Fruit fly (Drosophila melanogaster): Measurements from ENCODE around the gene CG31689.

Gene CG31689

dm6 chr2L:2749144-2749766 is 23.8 kb downstream of the CG31689 start (continued):
- TF ChIP-seq CG2712 (tag; optimal IDR thresholded peaks at IDR 0.05) (no peak), CG14667 (GFP tag; IDR thresholded peaks at IDR 0.05) (no peak), CG1529 (GFP tag; optimal IDR thresholded peaks at IDR 0.05) (peak; percentile 42), dan (GFP tag; IDR thresholded peaks at IDR 0.05) (no peak), emc (GFP tag; optimal IDR thresholded peaks at IDR 0.05) (no peak), CG11696 (GFP tag; IDR thresholded peaks at IDR 0.05) (no peak), CG34376 (GFP tag; optimal IDR thresholded peaks at IDR 0.05) (peak; percentile 7), sna (GFP tag; IDR thresholded peaks at IDR 0.05; ENCODE audit: partially characterized antibody) (no peak), aop (GFP tag; IDR thresholded peaks at IDR 0.05) (no peak), D19B (GFP tag; optimal IDR thresholded peaks at IDR 0.05) (no peak), otp (GFP tag; IDR thresholded peaks at IDR 0.05) (no peak), CG5953 (GFP tag; IDR thresholded peaks at IDR 0.05) (no peak), Mes4 (GFP tag; optimal IDR thresholded peaks at IDR 0.05) (peak; percentile 13), row (GFP tag; IDR thresholded peaks at IDR 0.05) (no peak), sug (tag; optimal IDR thresholded peaks at IDR 0.05) (no peak), Dfd (GFP tag; optimal IDR thresholded peaks at IDR 0.05) (no peak), pros (GFP tag; optimal IDR thresholded peaks at IDR 0.05) (no peak), Vsx1 (GFP tag; optimal IDR thresholded peaks at IDR 0.05) (no peak), mirr (GFP tag; optimal IDR thresholded peaks at IDR 0.05) (no peak), disco-r (GFP tag; optimal IDR thresholded peaks at IDR 0.05) (no peak), CG31365 (tag; optimal IDR thresholded peaks at IDR 0.05) (peak; percentile 15), Med (GFP tag) (peak; percentile 61), CG11456 (GFP tag; IDR thresholded peaks at IDR 0.05) (no peak), CG10959 (GFP tag; IDR thresholded peaks at IDR 0.05) (no peak), sd (tag; optimal IDR thresholded peaks at IDR 0.05) (no peak), CG8281 (tag; optimal IDR thresholded peaks at IDR 0.05) (peak; percentile 86), CG9876 (GFP tag; optimal IDR thresholded peaks at IDR 0.05) (no peak), BtbVII (GFP tag; optimal IDR thresholded peaks at IDR 0.05) (no peak), CG2120 (GFP tag; optimal IDR thresholded peaks at IDR 0.05) (peak; percentile 53), sisA (GFP tag; IDR thresholded peaks at IDR 0.05) (no peak), chinmo (GFP tag; IDR thresholded peaks at IDR 0.05; ENCODE audit: partially characterized antibody) (no peak), pita (GFP tag; optimal IDR thresholded peaks at IDR 0.05) (no peak), CG31224 (GFP tag; IDR thresholded peaks at IDR 0.05) (no peak), NfI (GFP tag; optimal IDR thresholded peaks at IDR 0.05) (peak; percentile 29), trem (tag; optimal IDR thresholded peaks at IDR 0.05) (no peak), hkb (optimal IDR thresholded peaks at IDR 0.05) (no peak), hkb (GFP tag; IDR thresholded peaks at IDR 0.05) (no peak), vfl (GFP tag; optimal IDR thresholded peaks at IDR 0.05) (no peak), CG8290 (GFP tag; optimal IDR thresholded peaks at IDR 0.05) (no peak), CG8290 (tag; optimal IDR thresholded peaks at IDR 0.05) (peak in 1 of 2 experiments; percentile 68), sens (GFP tag) (peak; percentile 66), pan (optimal IDR thresholded peaks at IDR 0.05) (no peak), pan (GFP tag; optimal IDR thresholded peaks at IDR 0.05 in 1 of 2, IDR thresholded peaks at IDR 0.05 in 1 of 2) (no peak), CG14710 (tag; optimal IDR thresholded peaks at IDR 0.05) (no peak), CG8089 (GFP tag; optimal IDR thresholded peaks at IDR 0.05) (no peak), Sin3A (optimal IDR thresholded peaks at IDR 0.05) (no peak), CG17912 (GFP tag; optimal IDR thresholded peaks at IDR 0.05) (no peak), CG10654 (GFP tag; optimal IDR thresholded peaks at IDR 0.05) (no peak), lov (optimal IDR thresholded peaks at IDR 0.05) (no peak), lov (GFP tag; IDR thresholded peaks at IDR 0.05) (no peak), wor (GFP tag; IDR thresholded peaks at IDR 0.05) (no peak), bcd (GFP tag; optimal IDR thresholded peaks at IDR 0.05) (no peak), CG16863 (GFP tag; optimal IDR thresholded peaks at IDR 0.05) (no peak), Dip3 (GFP tag; optimal IDR thresholded peaks at IDR 0.05) (no peak)

Data from whole organism, embryonic.